Fruit fly (Drosophila melanogaster) whole organism: ENCODE measurements around the gene TfIIEbeta.

Experiments used
- CG8478 ChIP-seq: fragments of >200 bp; optimal IDR thresholded peaks from 2 replicates; lab custom pipeline; 2018; ENCODE audit warnings: inconsistent platforms
- EcR ChIP-seq, 2 experiments: fragments of >200 bp; optimal IDR thresholded peaks; 2 replicates each; lab custom pipeline; 2017; ENCODE audit warnings: missing biosample characterization in 2 of 2, missing genetic modification characterization in 2 of 2, missing genetic modification reagents in 2 of 2
- pan ChIP-seq: fragments of >200 bp; optimal IDR thresholded peaks from 2 replicates; lab custom pipeline; 2017
- psq ChIP-seq: fragments of >200 bp; optimal IDR thresholded peaks from 2 replicates; lab custom pipeline; 2017
- usp ChIP-seq: fragments of >200 bp; optimal IDR thresholded peaks from 2 replicates; lab custom pipeline; 2017; ENCODE audit warnings: missing biosample characterization, missing genetic modification characterization, mixed read lengths

dm6 chr3L:4264963-4265362 is 21.9 kb upstream of the TfIIEbeta start:
- TF ChIP-seq CG8478 (lab: Kevin White, UChicago) (no peak), usp (GFP tag; lab: Kevin White, UChicago) (no peak), pan (lab: Kevin White, UChicago) (no peak), psq (lab: Kevin White, UChicago) (no peak), EcR (GFP tag; optimal IDR thresholded peaks at IDR 0.05; lab: Kevin White, UChicago) (no peak)
